Worm (Caenorhabditis elegans) whole organism, L3 larva: ENCODE results near the gene M02F4.2.

ENCODE experiments used
- ceh-16 ChIP-seq: sonication (generic microtip); optimal IDR thresholded peaks from 2 replicates; lab custom pipeline; 2017; ENCODE audit warnings: missing biosample characterization, missing genetic modification characterization
- ceh-28 ChIP-seq: fragments of 150-350 bp; optimal IDR thresholded peaks from 2 replicates; lab custom pipeline; 2014; ENCODE audit warnings: missing biosample characterization, missing genetic modification reagents, missing genetic modification characterization
- elt-1 ChIP-seq: fragments of 150-350 bp; optimal IDR thresholded peaks from 2 replicates; lab custom pipeline; 2014; ENCODE audit warnings: missing biosample characterization, missing genetic modification characterization
- lsy-12 ChIP-seq: sonication (generic microtip); optimal IDR thresholded peaks from 2 replicates; lab custom pipeline; 2016; ENCODE audit warnings: mild to moderate bottlenecking, missing genetic modification characterization, missing compliant biosample characterization
- nfya-1 ChIP-seq: sonication (generic microtip); optimal IDR thresholded peaks from 2 replicates; lab custom pipeline; 2017; ENCODE audit warnings: missing genetic modification characterization, mild to moderate bottlenecking, missing compliant biosample characterization, antibody characterized with exemption, moderate library complexity; ENCODE audit not compliant: insufficient read depth
- nhr-12 ChIP-seq: fragments of 150-350 bp; optimal IDR thresholded peaks from 2 replicates; lab custom pipeline; 2014; ENCODE audit warnings: missing biosample characterization, missing genetic modification characterization
- nhr-23 ChIP-seq: fragments of 150-350 bp; optimal IDR thresholded peaks from 2 replicates; lab custom pipeline; 2014; ENCODE audit warnings: missing biosample characterization, missing genetic modification reagents, missing genetic modification characterization
- nhr-28 ChIP-seq: fragments of 150-350 bp; optimal IDR thresholded peaks from 2 replicates; lab custom pipeline; 2014; ENCODE audit warnings: missing biosample characterization, missing genetic modification characterization
- nhr-77 ChIP-seq: fragments of 150-350 bp; optimal IDR thresholded peaks from 2 replicates; lab custom pipeline; 2014; ENCODE audit warnings: missing biosample characterization, missing genetic modification characterization
- sea-2 ChIP-seq: fragments of 150-350 bp; sonication (generic microtip); optimal IDR thresholded peaks from 4 replicates; lab custom pipeline; 2014; ENCODE audit warnings: missing biosample characterization, missing genetic modification reagents, missing genetic modification characterization
- ztf-4 ChIP-seq: fragments of 150-350 bp; optimal IDR thresholded peaks from 2 replicates; lab custom pipeline; 2014; ENCODE audit warnings: missing biosample characterization, missing genetic modification characterization

ce11 chrX:3045466-3045865 lies 11.4 kb upstream of the M02F4.2 start, which contains the start of gene cnnm-3:
- no peak for TF ChIP-seq nhr-28 (tag; lab: Kevin White, UChicago)
- TF ChIP-seq ceh-16 (tag; lab: Kevin White, UChicago): no peak
- TF ChIP-seq nhr-12 (tag; lab: Kevin White, UChicago): no peak
- TF ChIP-seq sea-2 (GFP tag; lab: Kevin White, UChicago): no peak
- TF ChIP-seq ceh-28: no peak
- TF ChIP-seq nfya-1: no peak
- TF ChIP-seq lsy-12 (tag; lab: Kevin White, UChicago): no peak
- no peak for TF ChIP-seq ztf-4 (tag; lab: Kevin White, UChicago)
- no peak for TF ChIP-seq elt-1 (tag; lab: Kevin White, UChicago)
- no peak for TF ChIP-seq nhr-77 (tag; lab: Kevin White, UChicago)
- no peak for TF ChIP-seq nhr-23
